Worm (Caenorhabditis elegans) whole organism, L2 larva: ENCODE results near the gene F31D4.2.
A peak's percentile ranks its signal among the peaks of the same experiment; 100 is the strongest.

Source experiments
- C34F6.9 ChIP-seq: fragments of 150-350 bp; optimal IDR thresholded peaks from 2 replicates; lab custom pipeline; 2014; ENCODE audit warnings: missing biosample characterization, missing genetic modification characterization
- F13H6.1 ChIP-seq: sonication (generic microtip); optimal IDR thresholded peaks from 2 replicates; lab custom pipeline; 2016; ENCODE audit warnings: missing genetic modification characterization, missing compliant biosample characterization
- crh-2 ChIP-seq: sonication (generic microtip); optimal IDR thresholded peaks from 2 replicates; lab custom pipeline; 2017; ENCODE audit warnings: missing biosample characterization, missing genetic modification characterization
- dmd-4 ChIP-seq: sonication (generic microtip); optimal IDR thresholded peaks from 2 replicates; lab custom pipeline; 2017; ENCODE audit warnings: missing biosample characterization, missing genetic modification characterization
- egl-27 ChIP-seq: sonication (generic microtip); optimal IDR thresholded peaks from 3 replicates; lab custom pipeline; 2017; ENCODE audit warnings: missing biosample characterization, missing genetic modification reagents, missing genetic modification characterization
- elt-1 ChIP-seq: fragments of 150-350 bp; optimal IDR thresholded peaks from 2 replicates; lab custom pipeline; 2014; ENCODE audit warnings: missing biosample characterization, missing genetic modification characterization
- elt-3 ChIP-seq: sonication (generic microtip); optimal IDR thresholded peaks from 2 replicates; lab custom pipeline; 2017; ENCODE audit warnings: missing biosample characterization, missing genetic modification characterization
- fos-1 ChIP-seq: fragments of 150-350 bp; optimal IDR thresholded peaks from 2 replicates; lab custom pipeline; 2014; ENCODE audit warnings: missing biosample characterization, missing genetic modification characterization
- lin-11 ChIP-seq: fragments of 150-350 bp; sonication (generic microtip); optimal IDR thresholded peaks from 2 replicates; lab custom pipeline; 2014; ENCODE audit warnings: missing biosample characterization, missing genetic modification characterization, inconsistent platforms, mixed read lengths
- lin-13 ChIP-seq: fragments of 150-350 bp; optimal IDR thresholded peaks from 2 replicates; lab custom pipeline; 2014; ENCODE audit warnings: missing biosample characterization, missing genetic modification reagents, missing genetic modification characterization
- lin-39 ChIP-seq: fragments of 150-350 bp; optimal IDR thresholded peaks from 2 replicates; lab custom pipeline; 2014; ENCODE audit warnings: missing biosample characterization, missing genetic modification reagents, missing genetic modification characterization
- lsy-2 ChIP-seq, 2 experiments: fragments of 150-350 bp in 1 of 2; sonication (generic microtip) in 1 of 2; optimal IDR thresholded peaks; 2 replicates each; lab custom pipeline; 2014 to 2017; ENCODE audit warnings: missing biosample characterization in 2 of 2, missing genetic modification characterization in 2 of 2
- mab-5 ChIP-seq: fragments of 150-350 bp; optimal IDR thresholded peaks from 2 replicates; lab custom pipeline; 2014; ENCODE audit warnings: missing biosample characterization, missing genetic modification characterization
- mdl-1 ChIP-seq, 2 experiments: fragments of 150-350 bp in 1 of 2; sonication (generic microtip) in 1 of 2; optimal IDR thresholded peaks; 2 replicates each; lab custom pipeline; 2017; ENCODE audit warnings: missing biosample characterization in 2 of 2, missing genetic modification characterization in 2 of 2
- nhr-11 ChIP-seq: fragments of 150-350 bp; optimal IDR thresholded peaks from 2 replicates; lab custom pipeline; 2014; ENCODE audit warnings: missing biosample characterization, missing genetic modification characterization
- nhr-129 ChIP-seq: fragments of 150-350 bp; optimal IDR thresholded peaks from 2 replicates; lab custom pipeline; 2014; ENCODE audit warnings: missing biosample characterization, missing genetic modification characterization
- nhr-21 ChIP-seq: fragments of 150-350 bp; optimal IDR thresholded peaks from 2 replicates; lab custom pipeline; 2014; ENCODE audit warnings: missing biosample characterization, missing genetic modification characterization
- nhr-6 ChIP-seq: fragments of 150-350 bp; optimal IDR thresholded peaks from 2 replicates; lab custom pipeline; 2014; ENCODE audit warnings: missing biosample characterization, missing genetic modification characterization
- peb-1 ChIP-seq: fragments of 150-350 bp; optimal IDR thresholded peaks from 2 replicates; lab custom pipeline; 2014; ENCODE audit warnings: missing biosample characterization, missing genetic modification characterization
- sma-3 ChIP-seq: sonication (generic microtip); optimal IDR thresholded peaks from 2 replicates; lab custom pipeline; 2016; ENCODE audit warnings: missing genetic modification reagents, missing genetic modification characterization, missing compliant biosample characterization
- sma-9 ChIP-seq, 2 experiments: fragments of 150-350 bp in 1 of 2; sonication (generic microtip) in 1 of 2; optimal IDR thresholded peaks; 2 replicates each; lab custom pipeline; 2014 to 2016; ENCODE audit warnings: missing genetic modification characterization in 2 of 2, mild to moderate bottlenecking in 1 of 2, missing biosample characterization in 1 of 2, missing compliant biosample characterization in 1 of 2, missing genetic modification reagents in 1 of 2, moderate library complexity in 1 of 2
- snpc-4 ChIP-seq: fragments of 150-350 bp; optimal IDR thresholded peaks from 2 replicates; lab custom pipeline; 2014; ENCODE audit warnings: missing biosample characterization, missing genetic modification characterization
- unc-55 ChIP-seq: fragments of 150-350 bp; sonication (generic microtip); optimal IDR thresholded peaks from 3 replicates; lab custom pipeline; 2014; ENCODE audit warnings: missing biosample characterization, missing genetic modification reagents, missing genetic modification characterization
- unc-62 ChIP-seq: fragments of 150-350 bp; optimal IDR thresholded peaks from 2 replicates; lab custom pipeline; 2014; ENCODE audit warnings: missing biosample characterization, missing genetic modification reagents, missing genetic modification characterization
- zag-1 ChIP-seq: fragments of 150-350 bp; optimal IDR thresholded peaks from 2 replicates; lab custom pipeline; 2014; ENCODE audit warnings: missing biosample characterization, missing genetic modification characterization
- ztf-1 ChIP-seq: fragments of 200-800 bp; sonication (Bioruptor generic); conservative IDR thresholded peaks from 2 replicates; pipeline ENCODE4 v1.3.6; 2022; ENCODE audit warnings: missing genetic modification characterization, missing compliant biosample characterization
- ztf-4 ChIP-seq: fragments of 150-350 bp; optimal IDR thresholded peaks from 2 replicates; lab custom pipeline; 2014; ENCODE audit warnings: missing biosample characterization, missing genetic modification characterization

F31D4.2 gene

ce11 chrV:20813646-20814045 is 31.7 kb downstream of the F31D4.2 start:
- TF ChIP-seq elt-1 (tag; lab: Kevin White, UChicago): no peak
- TF ChIP-seq C34F6.9 (tag; lab: Kevin White, UChicago): no peak
- TF ChIP-seq lin-39 (tag; lab: Kevin White, UChicago): no peak
- TF ChIP-seq fos-1 (tag; lab: Kevin White, UChicago): no peak
- no peak for TF ChIP-seq ztf-1
- no peak for TF ChIP-seq sma-3 (GFP tag; lab: Kevin White, UChicago)
- no peak for TF ChIP-seq peb-1 (tag; lab: Kevin White, UChicago)

ce11 chrV:20807038-20807437 is 38.3 kb downstream of the F31D4.2 start, which contains the start of gene Y44A6D.6:
Y44A6D.6 (plus strand) TSS chrV:20807338.
- TF ChIP-seq nhr-11 (tag; lab: Kevin White, UChicago): no peak
- no peak for TF ChIP-seq mab-5 (tag; lab: Kevin White, UChicago)
- no peak for TF ChIP-seq peb-1 (tag; lab: Kevin White, UChicago)
- TF ChIP-seq sma-3 (GFP tag; lab: Kevin White, UChicago): no peak
- TF ChIP-seq lin-13 (GFP tag; lab: Kevin White, UChicago): no peak
- TF ChIP-seq lin-11 (tag; lab: Kevin White, UChicago): no peak
- no peak for TF ChIP-seq egl-27 (tag; lab: Kevin White, UChicago)
- no peak for TF ChIP-seq dmd-4 (tag; lab: Kevin White, UChicago)
- no peak for TF ChIP-seq elt-1 (tag; lab: Kevin White, UChicago)
- TF ChIP-seq lsy-2 (tag; optimal IDR thresholded peaks at IDR 0.05; lab: Kevin White, UChicago): no peak
- TF ChIP-seq ztf-1: no peak
- TF ChIP-seq ztf-4 (tag; lab: Kevin White, UChicago): no peak
- no peak for TF ChIP-seq snpc-4

ce11 chrV:20803464-20803863 is 41.9 kb downstream of the F31D4.2 start:
- peak; percentile 90 for TF ChIP-seq snpc-4

- TF ChIP-seq nhr-6 (tag; lab: Kevin White, UChicago) (no peak), dmd-4 (tag; lab: Kevin White, UChicago) (no peak), nhr-129 (tag; lab: Kevin White, UChicago) (no peak), ztf-4 (tag; lab: Kevin White, UChicago) (no peak), nhr-21 (tag; lab: Kevin White, UChicago) (no peak)
- TF ChIP-seq, all 48 proteins: peak for 0
Measured at ce11 chrV:20802906-20803305, 42.4 kb downstream of the F31D4.2 start, which contains the start of gene Y44A6D.5. Y44A6D.5 (minus strand) TSS chrV:20803006.

- TF ChIP-seq nhr-6 (tag; lab: Kevin White, UChicago) (no peak), unc-62 (GFP tag; lab: Kevin White, UChicago) (no peak), crh-2 (tag; lab: Kevin White, UChicago) (no peak), mdl-1 (tag; optimal IDR thresholded peaks at IDR 0.05; lab: Kevin White, UChicago) (no peak), nhr-129 (tag; lab: Kevin White, UChicago) (no peak)
Measured at ce11 chrV:20797918-20798317, 47.4 kb downstream of the F31D4.2 start, which contains the start of gene sdf-9. sdf-9 (plus strand) TSS chrV:20798218.

- TF ChIP-seq zag-1 (no peak), sma-9 (GFP tag; optimal IDR thresholded peaks at IDR 0.05; lab: Kevin White, UChicago) (peak; percentile 5), sma-9 (tag; optimal IDR thresholded peaks at IDR 0.05; lab: Kevin White, UChicago) (no peak), unc-55 (peak; percentile 14), elt-1 (tag; lab: Kevin White, UChicago) (no peak), fos-1 (tag; lab: Kevin White, UChicago) (peak; percentile 15), F13H6.1 (tag; lab: Kevin White, UChicago) (peak; percentile 55), nhr-129 (tag; lab: Kevin White, UChicago) (peak; percentile 62), C34F6.9 (tag; lab: Kevin White, UChicago) (peak; percentile 65), elt-3 (tag; lab: Kevin White, UChicago) (no peak), lin-13 (GFP tag; lab: Kevin White, UChicago) (no peak)
Measured at ce11 chrV:20793761-20794160, 51.6 kb downstream of the F31D4.2 start.

ce11 chrV:20792371-20792890 is 52.9 kb downstream of the F31D4.2 start, which contains the start of gene Y44A6D.3:
Y44A6D.3 (minus strand) TSS chrV:20792421.
- no peak for TF ChIP-seq lin-11 (tag; lab: Kevin White, UChicago)
- peak; percentile 52 for TF ChIP-seq fos-1 (tag; lab: Kevin White, UChicago)
- TF ChIP-seq sma-9 (GFP tag; optimal IDR thresholded peaks at IDR 0.05; lab: Kevin White, UChicago): peak; percentile 2
- no peak for TF ChIP-seq sma-9 (tag; optimal IDR thresholded peaks at IDR 0.05; lab: Kevin White, UChicago)
